Worm (Caenorhabditis elegans): ENCODE measurements around the gene F40G9.8.

Gene F40G9.8

DNA sequence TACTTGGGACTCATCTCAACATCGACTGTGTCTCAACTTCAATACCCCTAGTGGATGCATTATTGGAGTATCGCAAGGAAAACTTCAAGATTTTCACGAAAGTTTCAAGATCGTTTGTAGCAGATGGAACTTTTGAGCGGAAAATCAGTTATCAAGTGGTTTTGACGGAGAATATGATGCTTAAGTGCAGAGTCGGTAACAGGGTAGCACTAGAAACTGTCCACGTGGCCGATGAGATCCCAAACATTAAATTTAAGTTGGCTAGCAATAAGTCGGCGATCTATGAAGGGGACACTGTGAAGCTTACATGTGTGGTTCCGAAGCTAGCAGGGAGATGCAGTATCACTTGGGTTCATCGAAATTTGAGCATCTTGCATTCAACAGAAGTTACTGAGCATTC, 5.5 kb downstream of the F40G9.8 start:
- TF ChIP-seq ztf-4 (tag; optimal IDR thresholded peaks at IDR 0.05) = no peak

DNA sequence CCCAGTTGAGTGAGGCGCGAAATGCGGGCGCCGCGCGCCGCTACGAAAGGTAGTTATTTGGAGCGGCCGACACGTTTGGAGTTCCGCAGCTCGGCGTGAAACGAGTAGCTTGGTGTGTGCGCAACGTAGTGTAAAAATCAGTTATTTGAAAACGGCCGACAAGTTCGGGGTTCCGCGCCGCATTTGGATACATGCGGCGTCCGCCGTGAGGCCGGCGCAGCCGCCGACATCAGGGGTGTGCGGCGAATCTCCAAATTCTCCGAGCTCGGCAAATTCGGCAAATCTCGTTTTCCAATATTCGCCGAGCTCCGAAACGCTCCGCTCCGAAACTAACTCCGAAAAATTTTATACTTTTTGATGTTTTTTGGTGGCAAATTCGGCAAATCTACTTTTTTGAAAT, 6.7 kb downstream of the F40G9.8 start:
- TF ChIP-seq pqm-1 (tag; optimal IDR thresholded peaks at IDR 0.05) (no peak), egl-5 (tag; optimal IDR thresholded peaks at IDR 0.05) (no peak), nhr-11 (tag; optimal IDR thresholded peaks at IDR 0.05) (no peak), zag-1 (tag; optimal IDR thresholded peaks at IDR 0.05) (no peak), nhr-43 (tag; optimal IDR thresholded peaks at IDR 0.05; ENCODE audit: poor library complexity, severe bottlenecking) (no peak), nhr-67 (tag; optimal IDR thresholded peaks at IDR 0.05) (no peak), snpc-4 (tag; optimal IDR thresholded peaks at IDR 0.05) (no peak), jun-1 (tag; optimal IDR thresholded peaks at IDR 0.05) (no peak), lin-15B (tag; optimal IDR thresholded peaks at IDR 0.05) (no peak), ceh-28 (tag; optimal IDR thresholded peaks at IDR 0.05) (no peak), R02D3.7 (tag; optimal IDR thresholded peaks at IDR 0.05) (no peak), sea-2 (GFP tag; optimal IDR thresholded peaks at IDR 0.05) (no peak), ztf-4 (tag; optimal IDR thresholded peaks at IDR 0.05) (no peak), nhr-12 (tag; optimal IDR thresholded peaks at IDR 0.05) (no peak), nhr-25 (tag; optimal IDR thresholded peaks at IDR 0.05) (no peak), ZK546.5 (tag; optimal IDR thresholded peaks at IDR 0.05) (no peak), egl-27 (tag; optimal IDR thresholded peaks at IDR 0.05) (no peak), elt-2 (tag; optimal IDR thresholded peaks at IDR 0.05) (no peak), fkh-2 (tag; optimal IDR thresholded peaks at IDR 0.05) (no peak), lin-39 (tag; optimal IDR thresholded peaks at IDR 0.05) (no peak)

DNA sequence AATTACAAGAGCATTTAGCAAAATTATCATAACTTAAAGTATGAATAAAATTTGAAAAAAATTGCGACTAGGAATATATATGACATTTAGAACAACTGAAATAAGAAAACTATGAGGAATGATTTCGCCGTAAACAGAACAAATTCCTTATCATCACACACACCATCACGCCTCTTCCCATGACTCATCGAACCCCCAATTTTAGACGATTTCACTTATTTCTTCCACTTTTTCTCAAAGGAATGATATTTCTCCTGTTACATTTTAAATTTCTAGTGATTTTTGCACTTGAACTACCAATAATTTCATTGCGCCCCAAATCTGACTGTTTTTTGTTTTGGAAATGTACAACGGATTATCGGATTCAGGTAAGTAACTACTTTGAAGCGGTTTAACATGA, 8.0 kb downstream of the F40G9.8 start, which contains the start of the genes zig-13 and ver-1:
TSS of gene zig-13 (minus strand) at position 101 of the 400 bp plus-strand sequence.
TSS of gene ver-1 (plus strand) at position 180 of the 400 bp plus-strand sequence.
- TF ChIP-seq elt-2 (tag; optimal IDR thresholded peaks at IDR 0.05) (no peak), nhr-43 (tag; optimal IDR thresholded peaks at IDR 0.05; ENCODE audit: poor library complexity, severe bottlenecking) (no peak), ZK546.5 (tag; optimal IDR thresholded peaks at IDR 0.05) (no peak), snpc-4 (tag; optimal IDR thresholded peaks at IDR 0.05) (no peak), egl-5 (tag; optimal IDR thresholded peaks at IDR 0.05) (no peak)

DNA sequence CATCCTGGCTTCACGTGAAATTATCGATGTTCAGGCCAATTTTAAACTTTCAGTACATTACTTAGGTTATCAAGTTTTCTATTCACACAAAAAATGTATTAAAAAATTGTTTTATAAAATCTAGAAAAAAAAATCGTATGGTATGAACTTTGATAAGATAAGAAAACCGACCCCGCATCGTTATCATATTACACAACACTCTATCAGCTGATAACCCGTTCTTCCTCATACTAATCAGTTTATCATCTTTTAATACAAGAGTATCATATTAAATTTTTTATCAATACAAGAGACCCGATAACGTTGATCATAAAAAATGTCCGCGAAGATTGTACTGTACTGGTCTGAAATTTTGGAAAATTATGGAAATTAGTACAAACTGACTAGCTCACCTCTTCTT, 10.5 kb downstream of the F40G9.8 start:
- TF ChIP-seq skn-1 (tag; optimal IDR thresholded peaks at IDR 0.05) (peak; percentile 26), elt-2 (tag; optimal IDR thresholded peaks at IDR 0.05) (peak; percentile 100), fos-1 (tag; optimal IDR thresholded peaks at IDR 0.05) (peak; percentile 45), elt-3 (tag; optimal IDR thresholded peaks at IDR 0.05) (peak in 2 of 3 experiments; percentile 1 to 56), lin-15B (tag; optimal IDR thresholded peaks at IDR 0.05) (no peak), eor-1 (tag; optimal IDR thresholded peaks at IDR 0.05) (no peak), jun-1 (tag; optimal IDR thresholded peaks at IDR 0.05) (peak; percentile 98), ceh-16 (tag; optimal IDR thresholded peaks at IDR 0.05) (no peak), nfya-1 (tag; optimal IDR thresholded peaks at IDR 0.05; ENCODE audit: insufficient read depth) (no peak), egl-27 (tag; optimal IDR thresholded peaks at IDR 0.05) (peak; percentile 81), pqm-1 (tag; optimal IDR thresholded peaks at IDR 0.05) (peak; percentile 100)

DNA sequence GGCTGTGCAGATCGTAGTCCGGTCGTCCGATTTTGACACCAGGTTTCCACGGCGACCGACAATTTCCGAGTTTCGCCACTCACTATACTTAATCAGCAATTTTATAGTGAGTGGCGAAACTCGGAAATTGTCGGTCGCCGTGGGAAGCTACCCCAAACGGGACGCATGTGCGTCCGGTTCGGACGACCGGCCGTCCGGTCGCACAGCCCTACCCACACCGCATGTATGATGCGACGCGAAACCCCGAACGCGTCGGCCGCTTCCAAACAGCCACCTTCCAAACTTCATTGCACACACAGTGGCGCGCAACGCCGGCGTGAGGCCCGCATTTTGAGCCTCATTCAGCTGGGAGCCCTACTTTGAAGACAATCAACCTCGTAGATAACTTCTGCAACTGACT, 13.6 kb downstream of the F40G9.8 start:
- TF ChIP-seq zag-1 (tag; optimal IDR thresholded peaks at IDR 0.05) (no peak), ztf-4 (tag; optimal IDR thresholded peaks at IDR 0.05) (no peak), fkh-10 (GFP tag; optimal IDR thresholded peaks at IDR 0.05) (no peak), nhr-43 (tag; optimal IDR thresholded peaks at IDR 0.05; ENCODE audit: poor library complexity, severe bottlenecking) (no peak), lin-15B (tag; optimal IDR thresholded peaks at IDR 0.05) (no peak)

DNA sequence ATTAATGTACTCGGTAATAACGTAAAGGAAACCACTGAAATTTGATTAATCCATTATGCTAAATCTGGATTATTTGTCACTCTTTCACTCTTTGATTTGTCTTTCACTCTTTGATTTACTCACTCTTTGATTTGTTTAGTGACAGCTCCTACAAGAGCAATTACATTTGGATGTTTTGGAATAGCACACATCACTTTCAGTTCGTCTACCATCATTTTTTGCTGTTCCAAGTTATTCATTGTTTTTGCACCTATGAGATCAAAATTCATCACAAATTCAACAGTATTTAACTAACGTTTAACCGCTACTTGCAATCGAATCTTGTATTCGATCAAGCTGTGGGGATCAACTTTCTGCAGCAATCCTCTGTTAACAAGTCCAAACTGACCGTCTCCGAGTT, 15.5 kb downstream of the F40G9.8 start:
- TF ChIP-seq hmg-11 (tag; optimal IDR thresholded peaks at IDR 0.05) (no peak), aly-2 (tag; optimal IDR thresholded peaks at IDR 0.05) (no peak), pha-4 (tag; optimal IDR thresholded peaks at IDR 0.05) (no peak), unc-62 (GFP tag; optimal IDR thresholded peaks at IDR 0.05) (no peak), fkh-2 (tag; optimal IDR thresholded peaks at IDR 0.05) (no peak), pqm-1 (tag; optimal IDR thresholded peaks at IDR 0.05) (no peak), snpc-4 (tag; optimal IDR thresholded peaks at IDR 0.05) (no peak), egl-5 (tag; optimal IDR thresholded peaks at IDR 0.05) (no peak), unc-39 (tag; optimal IDR thresholded peaks at IDR 0.05) (no peak), egl-27 (tag; optimal IDR thresholded peaks at IDR 0.05) (no peak), zag-1 (tag; optimal IDR thresholded peaks at IDR 0.05) (no peak), skn-1 (tag; optimal IDR thresholded peaks at IDR 0.05) (no peak), R02D3.7 (tag; optimal IDR thresholded peaks at IDR 0.05) (no peak), nhr-23 (tag; optimal IDR thresholded peaks at IDR 0.05) (no peak), mdl-1 (tag; optimal IDR thresholded peaks at IDR 0.05) (no peak), tbx-2 (tag; optimal IDR thresholded peaks at IDR 0.05) (no peak), nhr-67 (tag; optimal IDR thresholded peaks at IDR 0.05) (no peak), nhr-43 (tag; optimal IDR thresholded peaks at IDR 0.05; ENCODE audit: poor library complexity, severe bottlenecking) (no peak), nhr-11 (tag; optimal IDR thresholded peaks at IDR 0.05) (no peak), nhr-76 (tag; optimal IDR thresholded peaks at IDR 0.05) (no peak)

Measured in whole organism, L3 larva.